Fruit fly (Drosophila melanogaster) Kc167 (cell line): ENCODE results near the gene CG43897.

Experiments
- Sin3A ChIP-seq: fragments of >200 bp; optimal IDR thresholded peaks from 2 replicates; lab custom pipeline; 2018; ENCODE audit warnings: missing external identifiers
- h ChIP-seq: fragments of >200 bp; optimal IDR thresholded peaks from 3 replicates; lab custom pipeline; 2018; ENCODE audit warnings: missing external identifiers
- psq ChIP-seq: fragments of >200 bp; optimal IDR thresholded peaks from 2 replicates; lab custom pipeline; 2017; ENCODE audit warnings: missing external identifiers
- ttk ChIP-seq: sonication (Bioruptor generic); optimal IDR thresholded peaks from 2 replicates; lab custom pipeline; 2017; ENCODE audit warnings: missing external identifiers

- no peak for TF ChIP-seq ttk
- TF ChIP-seq psq = no peak
- no peak for TF ChIP-seq h
- TF ChIP-seq Sin3A (lab: Kevin White, UChicago) = no peak
Measured at dm6 chr3L:9786746-9787145, 26.9 kb upstream of the CG43897 start, which contains the start of gene CG32052.
